Fruit fly (Drosophila melanogaster): ENCODE data around the gene CG8679.

Gene CG8679

dm6 chr2L:21214961-21215362, 3.4 kb downstream of the CG8679 start (continued):
- 0 out of 2 replicates have a peak, but pooled peaks have one; percentile 15 for TF ChIP-seq Adf1 (GFP tag; IDR thresholded peaks at IDR 0.05)
- peak in 1 of 2 experiments; percentile 63 for TF ChIP-seq dpn (GFP tag; optimal IDR thresholded peaks at IDR 0.05)
- peak; percentile 19 for TF ChIP-seq HmgD (GFP tag; optimal IDR thresholded peaks at IDR 0.05)
- peak; percentile 63 for TF ChIP-seq bigmax (GFP tag; optimal IDR thresholded peaks at IDR 0.05)
- no peak for TF ChIP-seq emc (GFP tag; optimal IDR thresholded peaks at IDR 0.05)
- peak; percentile 46 for TF ChIP-seq repo (GFP tag; optimal IDR thresholded peaks at IDR 0.05)
- no peak for TF ChIP-seq CG6683 (GFP tag; optimal IDR thresholded peaks at IDR 0.05)
- TF ChIP-seq CG7357 (GFP tag; IDR thresholded peaks at IDR 0.05): no peak
- TF ChIP-seq CG31388 (GFP tag; optimal IDR thresholded peaks at IDR 0.05): no peak
- TF ChIP-seq slp2 (GFP tag; optimal IDR thresholded peaks at IDR 0.05): no peak
- TF ChIP-seq CG12219 (GFP tag; optimal IDR thresholded peaks at IDR 0.05): no peak
- TF ChIP-seq amos (GFP tag; IDR thresholded peaks at IDR 0.05; ENCODE audit: partially characterized antibody): peak; percentile 53; the same call in 1 of the 2 replicates
- TF ChIP-seq Kr (GFP tag; optimal IDR thresholded peaks at IDR 0.05): no peak
- no peak for TF ChIP-seq prd (optimal IDR thresholded peaks at IDR 0.05)
- TF ChIP-seq prd (GFP tag; IDR thresholded peaks at IDR 0.05): peak; percentile 71
- peak; percentile 34 for TF ChIP-seq CG1603 (tag; optimal IDR thresholded peaks at IDR 0.05)
- TF ChIP-seq CG15696 (tag; optimal IDR thresholded peaks at IDR 0.05): peak; percentile 62
- TF ChIP-seq HmgZ (tag; optimal IDR thresholded peaks at IDR 0.05): peak; percentile 43
- no peak for TF ChIP-seq kah (GFP tag; optimal IDR thresholded peaks at IDR 0.05)
- TF ChIP-seq gsb (GFP tag; IDR thresholded peaks at IDR 0.05): no peak
- TF ChIP-seq Nf-YA (GFP tag; IDR thresholded peaks at IDR 0.05): 0 out of 2 replicates have a peak, but pooled peaks have one; percentile 57
- TF ChIP-seq slbo (GFP tag; IDR thresholded peaks at IDR 0.05): peak; percentile 49; the same call in 1 of the 2 replicates
- peak; percentile 5 for TF ChIP-seq CG16815 (GFP tag; optimal IDR thresholded peaks at IDR 0.05)
- TF ChIP-seq lbe (GFP tag; optimal IDR thresholded peaks at IDR 0.05): peak; percentile 38
- no peak for TF ChIP-seq Lpt (GFP tag; optimal IDR thresholded peaks at IDR 0.05)
- TF ChIP-seq CG4360 (GFP tag; IDR thresholded peaks at IDR 0.05): no peak
- no peak for TF ChIP-seq CrebB (tag; optimal IDR thresholded peaks at IDR 0.05)
- TF ChIP-seq CG11560 (tag; IDR thresholded peaks at IDR 0.05): no peak
- no peak for TF ChIP-seq Fer2 (tag; optimal IDR thresholded peaks at IDR 0.05)
- peak; percentile 11 for TF ChIP-seq ind (GFP tag; optimal IDR thresholded peaks at IDR 0.05)
- TF ChIP-seq az2 (GFP tag; optimal IDR thresholded peaks at IDR 0.05): no peak
- peak; percentile 75 for TF ChIP-seq CG11456 (GFP tag; IDR thresholded peaks at IDR 0.05)
- peak; percentile 16 for TF ChIP-seq CG1792 (GFP tag; optimal IDR thresholded peaks at IDR 0.05)
- TF ChIP-seq CG11504 (tag; optimal IDR thresholded peaks at IDR 0.05): no peak
- peak; percentile 13 for TF ChIP-seq CG13775 (GFP tag; optimal IDR thresholded peaks at IDR 0.05)
- TF ChIP-seq CG13424 (tag; optimal IDR thresholded peaks at IDR 0.05): no peak
- TF ChIP-seq Hr51 (GFP tag; optimal IDR thresholded peaks at IDR 0.05): peak in 1 of 2 experiments; percentile 65
- TF ChIP-seq CG31365 (tag; optimal IDR thresholded peaks at IDR 0.05): no peak
- peak; percentile 60 for TF ChIP-seq exex (tag; optimal IDR thresholded peaks at IDR 0.05)
- TF ChIP-seq CG30431 (GFP tag; optimal IDR thresholded peaks at IDR 0.05): no peak
- TF ChIP-seq NK7.1 (GFP tag; optimal IDR thresholded peaks at IDR 0.05): no peak
- TF ChIP-seq Scr (GFP tag; IDR thresholded peaks at IDR 0.05; ENCODE audit: partially characterized antibody): 0 out of 2 replicates have a peak, but pooled peaks have one; percentile 10
- TF ChIP-seq CG4617 (GFP tag; optimal IDR thresholded peaks at IDR 0.05; ENCODE audit: borderline replicate concordance): no peak
- peak; percentile 60 for TF ChIP-seq HLH54F (GFP tag; optimal IDR thresholded peaks at IDR 0.05)
- TF ChIP-seq CG8290 (GFP tag; optimal IDR thresholded peaks at IDR 0.05): peak; percentile 45
- TF ChIP-seq CG8290 (tag; optimal IDR thresholded peaks at IDR 0.05): peak in 1 of 2 experiments; percentile 79
- TF ChIP-seq CG8924 (tag; optimal IDR thresholded peaks at IDR 0.05): peak; percentile 39
- peak; percentile 48 for TF ChIP-seq CG4854 (GFP tag; optimal IDR thresholded peaks at IDR 0.05)
- TF ChIP-seq HHEX (GFP tag; optimal IDR thresholded peaks at IDR 0.05): peak; percentile 35
- peak; percentile 21 for TF ChIP-seq CG15479 (GFP tag; optimal IDR thresholded peaks at IDR 0.05)
- TF ChIP-seq CG3847 (GFP tag; IDR thresholded peaks at IDR 0.05): peak; percentile 42; the same call in 1 of the 2 replicates

All from whole organism, embryonic.